Worm (Caenorhabditis elegans): Measurements from ENCODE around the gene ZK377.15.

The ZK377.15 gene

ce11 chrX:3488074-3488688, 22.5 kb upstream of the ZK377.15 start:
- TF ChIP-seq ceh-19 (GFP tag; optimal IDR thresholded peaks at IDR 0.05), result no peak
- TF ChIP-seq elt-4 (tag; optimal IDR thresholded peaks at IDR 0.05), result no peak
- TF ChIP-seq rnt-1 (tag; optimal IDR thresholded peaks at IDR 0.05), result peak; percentile 53
- no peak for TF ChIP-seq ceh-14 (tag; optimal IDR thresholded peaks at IDR 0.05)
- TF ChIP-seq ceh-48 (tag; optimal IDR thresholded peaks at IDR 0.05), result no peak
- no peak for TF ChIP-seq ceh-6 (GFP tag; optimal IDR thresholded peaks at IDR 0.05)
- TF ChIP-seq ttx-3 (tag; optimal IDR thresholded peaks at IDR 0.05), result no peak
- TF ChIP-seq unc-55 (GFP tag; optimal IDR thresholded peaks at IDR 0.05), result peak; percentile 75
- TF ChIP-seq ceh-34 (tag; optimal IDR thresholded peaks at IDR 0.05), result no peak

ce11 chrX:3479950-3480349, 14.3 kb upstream of the ZK377.15 start, which contains the start of gene wrt-6:
TSS of gene wrt-6 (plus strand) at chrX:3480250.
- TF ChIP-seq C38D4.7 (GFP tag; optimal IDR thresholded peaks at IDR 0.05) (no peak), unc-86 (tag; optimal IDR thresholded peaks at IDR 0.05) (no peak), F13H6.1 (tag; optimal IDR thresholded peaks at IDR 0.05) (no peak), ref-2 (tag; optimal IDR thresholded peaks at IDR 0.05) (no peak), ztf-16 (tag; optimal IDR thresholded peaks at IDR 0.05) (no peak), ahr-1 (tag; optimal IDR thresholded peaks at IDR 0.05) (no peak), dmd-4 (tag; optimal IDR thresholded peaks at IDR 0.05; ENCODE audit: borderline replicate concordance) (no peak), pha-4 (tag; optimal IDR thresholded peaks at IDR 0.05) (no peak), pha-2 (tag; optimal IDR thresholded peaks at IDR 0.05) (no peak), lim-6 (tag; optimal IDR thresholded peaks at IDR 0.05) (no peak), ama-1 (optimal IDR thresholded peaks at IDR 0.05) (no peak), fkh-10 (GFP tag; optimal IDR thresholded peaks at IDR 0.05) (no peak), pat-9 (tag; optimal IDR thresholded peaks at IDR 0.05) (no peak), elt-4 (tag; optimal IDR thresholded peaks at IDR 0.05) (no peak), ttx-3 (tag; optimal IDR thresholded peaks at IDR 0.05) (no peak), ceh-19 (GFP tag; optimal IDR thresholded peaks at IDR 0.05) (no peak), fkh-6 (tag; optimal IDR thresholded peaks at IDR 0.05) (no peak)

ce11 chrX:3473793-3474192, 8.1 kb upstream of the ZK377.15 start:
- TF ChIP-seq sox-2 (GFP tag; IDR thresholded peaks at IDR 0.05) (no peak), C08G9.2 (tag; optimal IDR thresholded peaks at IDR 0.05) (no peak), ceh-22 (tag; optimal IDR thresholded peaks at IDR 0.05) (no peak), pha-2 (tag; optimal IDR thresholded peaks at IDR 0.05) (no peak), pag-3 (tag; optimal IDR thresholded peaks at IDR 0.05; ENCODE audit: borderline replicate concordance) (no peak), ceh-2 (tag; optimal IDR thresholded peaks at IDR 0.05) (no peak), nhr-232 (tag; optimal IDR thresholded peaks at IDR 0.05) (no peak), unc-42 (tag; optimal IDR thresholded peaks at IDR 0.05) (no peak), rnt-1 (tag; optimal IDR thresholded peaks at IDR 0.05) (no peak), pax-1 (tag; optimal IDR thresholded peaks at IDR 0.05) (no peak), pros-1 (tag; optimal IDR thresholded peaks at IDR 0.05) (no peak), dmd-4 (tag; optimal IDR thresholded peaks at IDR 0.05; ENCODE audit: borderline replicate concordance) (no peak), ceh-31 (tag; optimal IDR thresholded peaks at IDR 0.05) (no peak), che-1 (tag; optimal IDR thresholded peaks at IDR 0.05) (no peak), elt-2 (tag; optimal IDR thresholded peaks at IDR 0.05) (no peak), ceh-45 (GFP tag; IDR thresholded peaks at IDR 0.05) (no peak), mec-3 (tag; optimal IDR thresholded peaks at IDR 0.05; ENCODE audit: borderline replicate concordance) (no peak), ama-1 (optimal IDR thresholded peaks at IDR 0.05) (no peak), ets-4 (tag; optimal IDR thresholded peaks at IDR 0.05) (no peak)

- TF ChIP-seq ceh-2 (tag; optimal IDR thresholded peaks at IDR 0.05) (peak; percentile 26), ama-1 (optimal IDR thresholded peaks at IDR 0.05) (no peak), lin-11 (tag; optimal IDR thresholded peaks at IDR 0.05) (no peak), ceh-31 (tag; optimal IDR thresholded peaks at IDR 0.05) (peak; percentile 80), ztf-16 (tag; optimal IDR thresholded peaks at IDR 0.05) (no peak), pha-2 (tag; optimal IDR thresholded peaks at IDR 0.05) (peak; percentile 48), nfya-1 (tag; optimal IDR thresholded peaks at IDR 0.05) (peak; percentile 38), elt-2 (tag; optimal IDR thresholded peaks at IDR 0.05) (peak; percentile 64), ref-2 (tag; optimal IDR thresholded peaks at IDR 0.05) (peak; percentile 83), F13H6.1 (tag; optimal IDR thresholded peaks at IDR 0.05) (no peak), unc-55 (GFP tag; optimal IDR thresholded peaks at IDR 0.05) (peak; percentile 65), sdc-2 (tag; optimal IDR thresholded peaks at IDR 0.05) (peak; percentile 62), che-1 (tag; optimal IDR thresholded peaks at IDR 0.05) (peak; percentile 45), pros-1 (tag; optimal IDR thresholded peaks at IDR 0.05) (peak; percentile 6), nhr-232 (tag; optimal IDR thresholded peaks at IDR 0.05) (peak; percentile 47), gmeb-2 (tag; optimal IDR thresholded peaks at IDR 0.05) (no peak), ceh-18 (tag; optimal IDR thresholded peaks at IDR 0.05) (peak; percentile 30), K09A11.1 (tag; optimal IDR thresholded peaks at IDR 0.05; ENCODE audit: insufficient read depth) (no peak), pag-3 (tag; optimal IDR thresholded peaks at IDR 0.05; ENCODE audit: borderline replicate concordance) (no peak), dve-1 (tag; optimal IDR thresholded peaks at IDR 0.05) (no peak), ceh-30 (tag; optimal IDR thresholded peaks at IDR 0.05) (no peak), ceh-14 (tag; optimal IDR thresholded peaks at IDR 0.05) (no peak)
Observed at ce11 chrX:3472226-3472625, 6.5 kb upstream of the ZK377.15 start.
